Worm (Caenorhabditis elegans) whole organism, mixed stage, embryonic: ENCODE data around the gene srlf-14.

Experiments used
- M03D4.4 ChIP-seq: sonication (generic microtip); optimal IDR thresholded peaks from 2 replicates; lab custom pipeline; 2017; ENCODE audit warnings: mild to moderate bottlenecking, missing genetic modification characterization, missing compliant biosample characterization
- bed-3 ChIP-seq: fragments of 200-800 bp; sonication (Bioruptor generic); optimal IDR thresholded peaks from 3 replicates; lab custom pipeline; 2018; ENCODE audit warnings: mild to moderate bottlenecking, missing genetic modification characterization, moderate library complexity, missing compliant biosample characterization
- blmp-1 ChIP-seq: fragments of 150-350 bp; optimal IDR thresholded peaks from 2 replicates; lab custom pipeline; 2014; ENCODE audit warnings: missing biosample characterization, missing genetic modification characterization
- ceh-39 ChIP-seq: fragments of 150-350 bp; optimal IDR thresholded peaks from 2 replicates; lab custom pipeline; 2014; ENCODE audit warnings: missing biosample characterization, missing genetic modification characterization
- ces-1 ChIP-seq: fragments of 150-350 bp; optimal IDR thresholded peaks from 2 replicates; lab custom pipeline; 2014; ENCODE audit warnings: missing biosample characterization, missing genetic modification reagents, missing genetic modification characterization
- cnd-1 ChIP-seq: fragments of 200-800 bp; sonication (Bioruptor generic); optimal IDR thresholded peaks from 2 replicates; lab custom pipeline; 2018; ENCODE audit warnings: mild to moderate bottlenecking, missing genetic modification characterization, missing compliant biosample characterization
- elt-1 ChIP-seq: sonication (generic microtip); optimal IDR thresholded peaks from 2 replicates; lab custom pipeline; 2017; ENCODE audit warnings: missing genetic modification characterization, mild to moderate bottlenecking, missing compliant biosample characterization, antibody characterized with exemption, moderate library complexity, borderline replicate concordance; ENCODE audit not compliant: insufficient read depth
- elt-3 ChIP-seq: fragments of 150-350 bp; optimal IDR thresholded peaks from 2 replicates; lab custom pipeline; 2014; ENCODE audit warnings: missing biosample characterization, missing genetic modification characterization
- flh-1 ChIP-seq: fragments of 200-800 bp; sonication (Bioruptor generic); optimal IDR thresholded peaks from 2 replicates; lab custom pipeline; 2018; ENCODE audit warnings: mild to moderate bottlenecking, missing genetic modification characterization, moderate library complexity, missing compliant biosample characterization
- ham-2 ChIP-seq: fragments of 200-800 bp; sonication (Bioruptor generic); optimal IDR thresholded peaks from 2 replicates; lab custom pipeline; 2018; ENCODE audit warnings: mild to moderate bottlenecking, missing genetic modification characterization, missing compliant biosample characterization
- hlh-1 ChIP-seq: fragments of 150-350 bp; optimal IDR thresholded peaks from 2 replicates; lab custom pipeline; 2014; ENCODE audit warnings: missing biosample characterization, missing genetic modification reagents, missing genetic modification characterization
- lin-13 ChIP-seq: fragments of 150-350 bp; optimal IDR thresholded peaks from 2 replicates; lab custom pipeline; 2014; ENCODE audit warnings: missing biosample characterization, missing genetic modification characterization
- lin-32 ChIP-seq: fragments of 200-800 bp; sonication (Bioruptor generic); optimal IDR thresholded peaks from 2 replicates; lab custom pipeline; 2018; ENCODE audit warnings: mild to moderate bottlenecking, missing genetic modification characterization, missing compliant biosample characterization
- lsy-2 ChIP-seq: fragments of 150-350 bp; optimal IDR thresholded peaks from 2 replicates; lab custom pipeline; 2014; ENCODE audit warnings: missing biosample characterization, missing genetic modification characterization
- mab-5 ChIP-seq: fragments of 150-350 bp; optimal IDR thresholded peaks from 2 replicates; lab custom pipeline; 2014; ENCODE audit warnings: missing biosample characterization, missing genetic modification characterization
- mep-1 ChIP-seq: fragments of 150-350 bp; optimal IDR thresholded peaks from 2 replicates; lab custom pipeline; 2017; ENCODE audit warnings: missing biosample characterization, missing genetic modification reagents, missing genetic modification characterization, inconsistent platforms
- nhr-12 ChIP-seq: fragments of 150-350 bp; optimal IDR thresholded peaks from 2 replicates; lab custom pipeline; 2014; ENCODE audit warnings: missing biosample characterization, missing genetic modification characterization
- nhr-2 ChIP-seq: fragments of 150-350 bp; optimal IDR thresholded peaks from 2 replicates; lab custom pipeline; 2014; ENCODE audit warnings: missing biosample characterization, missing genetic modification characterization
- nhr-237 ChIP-seq: fragments of 150-350 bp; optimal IDR thresholded peaks from 2 replicates; lab custom pipeline; 2014; ENCODE audit warnings: missing biosample characterization, missing genetic modification characterization
- nhr-76 ChIP-seq: sonication (generic microtip); optimal IDR thresholded peaks from 2 replicates; lab custom pipeline; 2017; ENCODE audit warnings: missing biosample characterization, missing genetic modification characterization
- pha-4 ChIP-seq: fragments of 150-350 bp; optimal IDR thresholded peaks from 2 replicates; lab custom pipeline; 2018; ENCODE audit warnings: missing biosample characterization, missing genetic modification reagents, missing genetic modification characterization
- sem-2 ChIP-seq: fragments of 200-800 bp; sonication (Bioruptor generic); optimal IDR thresholded peaks from 2 replicates; lab custom pipeline; 2018; ENCODE audit warnings: mild to moderate bottlenecking, missing genetic modification characterization, missing compliant biosample characterization
- sptf-1 ChIP-seq: sonication (generic microtip); optimal IDR thresholded peaks from 2 replicates; lab custom pipeline; 2017; ENCODE audit warnings: mild to moderate bottlenecking, missing genetic modification characterization, moderate library complexity, missing compliant biosample characterization
- unc-120 ChIP-seq: sonication (generic microtip); optimal IDR thresholded peaks from 2 replicates; lab custom pipeline; 2017; ENCODE audit warnings: missing genetic modification characterization, missing compliant biosample characterization; ENCODE audit not compliant: poor library complexity, severe bottlenecking
- zip-8 ChIP-seq: fragments of 150-350 bp; optimal IDR thresholded peaks from 2 replicates; lab custom pipeline; 2014; ENCODE audit warnings: missing biosample characterization, missing genetic modification characterization
- ztf-11 ChIP-seq: fragments of 150-350 bp; optimal IDR thresholded peaks from 2 replicates; lab custom pipeline; 2014; ENCODE audit warnings: missing biosample characterization, missing genetic modification characterization

srlf-14 gene

ce11 chrIV:10887285-10887684 is 6.9 kb downstream of the srlf-14 start, which contains the start of gene F13E9.16:
Gene F13E9.16, minus strand, starts transcription at chrIV:10887385.
- TF ChIP-seq nhr-12 (tag; lab: Kevin White, UChicago) (no peak), ceh-39 (no peak), unc-120 (no peak), sptf-1 (no peak), M03D4.4 (tag; lab: Kevin White, UChicago) (no peak), elt-1 (tag; lab: Kevin White, UChicago) (no peak), mep-1 (tag; lab: Kevin White, UChicago) (no peak), nhr-237 (no peak), flh-1 (GFP tag; lab: Kevin White, UChicago) (no peak), ztf-11 (tag; lab: Kevin White, UChicago) (no peak), mab-5 (no peak), ham-2 (GFP tag; lab: Kevin White, UChicago) (no peak), hlh-1 (tag; lab: Kevin White, UChicago) (no peak)

- no peak for TF ChIP-seq M03D4.4 (tag; lab: Kevin White, UChicago)
- TF ChIP-seq zip-8 (tag; lab: Kevin White, UChicago) = no peak
- no peak for TF ChIP-seq lin-32
- TF ChIP-seq flh-1 (GFP tag; lab: Kevin White, UChicago) = no peak
- no peak for TF ChIP-seq ces-1 (GFP tag; lab: Kevin White, UChicago)
- TF ChIP-seq ztf-11 (tag; lab: Kevin White, UChicago) = no peak
- TF ChIP-seq blmp-1 (tag; lab: Kevin White, UChicago) = no peak
- no peak for TF ChIP-seq lin-13 (tag; lab: Kevin White, UChicago)
- TF ChIP-seq ham-2 (GFP tag; lab: Kevin White, UChicago) = no peak
- no peak for TF ChIP-seq mep-1 (tag; lab: Kevin White, UChicago)
- no peak for TF ChIP-seq nhr-76 (tag; lab: Kevin White, UChicago)
- no peak for TF ChIP-seq nhr-12 (tag; lab: Kevin White, UChicago)
These were observed 8.2 kb downstream of the srlf-14 start, which contains the start of gene srlf-11 for ce11 chrIV:10885915-10886314. Gene srlf-11, minus strand, starts transcription at chrIV:10886015.

ce11 chrIV:10884263-10884662 is 9.9 kb downstream of the srlf-14 start, which contains the start of gene F13E9.5:
Gene F13E9.5, minus strand, starts transcription at chrIV:10884363.
- no peak for TF ChIP-seq sem-2 (GFP tag; lab: Kevin White, UChicago)
- TF ChIP-seq cnd-1 (tag; lab: Kevin White, UChicago) = no peak
- TF ChIP-seq sptf-1 = no peak

ce11 chrIV:10881230-10881629 is 12.9 kb downstream of the srlf-14 start, which contains the start of gene F13E9.13:
Gene F13E9.13, plus strand, starts transcription at chrIV:10881546.
- TF ChIP-seq ztf-11 (tag; lab: Kevin White, UChicago) (no peak), nhr-237 (no peak), elt-1 (tag; lab: Kevin White, UChicago) (peak; percentile 88)

ce11 chrIV:10880264-10880663 is 13.9 kb downstream of the srlf-14 start, which contains the start of gene fipr-15:
Gene fipr-15, plus strand, starts transcription at chrIV:10880564.
- no peak for TF ChIP-seq zip-8 (tag; lab: Kevin White, UChicago)
- no peak for TF ChIP-seq elt-1 (tag; lab: Kevin White, UChicago)
- TF ChIP-seq nhr-76 (tag; lab: Kevin White, UChicago) = no peak
- TF ChIP-seq hlh-1 (tag; lab: Kevin White, UChicago) = no peak
- TF ChIP-seq pha-4 (tag; lab: Kevin White, UChicago) = no peak
- no peak for TF ChIP-seq mep-1 (tag; lab: Kevin White, UChicago)
- TF ChIP-seq M03D4.4 (tag; lab: Kevin White, UChicago) = no peak
- TF ChIP-seq lin-13 (tag; lab: Kevin White, UChicago) = no peak
- no peak for TF ChIP-seq sptf-1
- no peak for TF ChIP-seq lsy-2 (tag; lab: Kevin White, UChicago)
- no peak for TF ChIP-seq bed-3 (GFP tag; lab: Kevin White, UChicago)
- no peak for TF ChIP-seq unc-120

ce11 chrIV:10879542-10879941 is 14.6 kb downstream of the srlf-14 start, which contains the start of gene sdz-13:
Gene sdz-13, minus strand, starts transcription at chrIV:10879642.
- no peak for TF ChIP-seq elt-1 (tag; lab: Kevin White, UChicago)
- no peak for TF ChIP-seq elt-3
- TF ChIP-seq pha-4 (tag; lab: Kevin White, UChicago) = no peak
- TF ChIP-seq nhr-2 (tag; lab: Kevin White, UChicago) = no peak
- TF ChIP-seq unc-120 = no peak
